Worm (Caenorhabditis elegans) whole organism, L3 larva: ENCODE data around the gene C18D11.3.

Source experiments
- R02D3.7 ChIP-seq: fragments of 150-350 bp; optimal IDR thresholded peaks from 2 replicates; lab custom pipeline; 2014; ENCODE audit warnings: missing biosample characterization, missing genetic modification characterization
- ZK546.5 ChIP-seq: sonication (generic microtip); optimal IDR thresholded peaks from 2 replicates; lab custom pipeline; 2017; ENCODE audit warnings: missing biosample characterization, missing genetic modification characterization
- aly-2 ChIP-seq: fragments of 150-350 bp; optimal IDR thresholded peaks from 2 replicates; lab custom pipeline; 2014; ENCODE audit warnings: missing biosample characterization, missing genetic modification characterization
- ama-1 ChIP-seq: fragments of 150-350 bp; optimal IDR thresholded peaks from 2 replicates; lab custom pipeline; 2018
- ceh-16 ChIP-seq: sonication (generic microtip); optimal IDR thresholded peaks from 2 replicates; lab custom pipeline; 2017; ENCODE audit warnings: missing biosample characterization, missing genetic modification characterization
- ceh-28 ChIP-seq: fragments of 150-350 bp; optimal IDR thresholded peaks from 2 replicates; lab custom pipeline; 2014; ENCODE audit warnings: missing biosample characterization, missing genetic modification reagents, missing genetic modification characterization
- ceh-82 ChIP-seq: fragments of 150-350 bp; optimal IDR thresholded peaks from 2 replicates; lab custom pipeline; 2014; ENCODE audit warnings: missing biosample characterization, missing genetic modification characterization
- ceh-9 ChIP-seq: sonication (generic microtip); optimal IDR thresholded peaks from 2 replicates; lab custom pipeline; 2018; ENCODE audit warnings: missing biosample characterization, missing genetic modification characterization
- egl-27 ChIP-seq: sonication (generic microtip); optimal IDR thresholded peaks from 4 replicates; lab custom pipeline; 2017; ENCODE audit warnings: missing biosample characterization, missing genetic modification reagents, missing genetic modification characterization
- egl-5 ChIP-seq: fragments of 150-350 bp; optimal IDR thresholded peaks from 2 replicates; lab custom pipeline; 2017; ENCODE audit warnings: missing biosample characterization, missing genetic modification reagents, missing genetic modification characterization, inconsistent platforms
- elt-2 ChIP-seq: sonication (generic microtip); optimal IDR thresholded peaks from 2 replicates; lab custom pipeline; 2016; ENCODE audit warnings: missing genetic modification reagents, mild to moderate bottlenecking, missing genetic modification characterization, missing compliant biosample characterization
- eor-1 ChIP-seq, 2 experiments: fragments of 150-350 bp; optimal IDR thresholded peaks; 2 replicates each; lab custom pipeline; 2014 to 2018; ENCODE audit warnings: missing biosample characterization in 2 of 2, missing genetic modification characterization in 2 of 2
- fkh-10 ChIP-seq: sonication (generic microtip); optimal IDR thresholded peaks from 2 replicates; lab custom pipeline; 2017; ENCODE audit warnings: missing biosample characterization, missing genetic modification reagents, missing genetic modification characterization
- fkh-2 ChIP-seq: fragments of 150-350 bp; optimal IDR thresholded peaks from 2 replicates; lab custom pipeline; 2014; ENCODE audit warnings: missing biosample characterization, missing genetic modification reagents, missing genetic modification characterization
- fos-1 ChIP-seq: fragments of 150-350 bp; optimal IDR thresholded peaks from 2 replicates; lab custom pipeline; 2014; ENCODE audit warnings: missing biosample characterization, missing genetic modification characterization
- hmg-11 ChIP-seq: sonication (generic microtip); optimal IDR thresholded peaks from 2 replicates; lab custom pipeline; 2016; ENCODE audit warnings: missing genetic modification characterization, missing compliant biosample characterization
- jun-1 ChIP-seq: fragments of 150-350 bp; optimal IDR thresholded peaks from 2 replicates; lab custom pipeline; 2014; ENCODE audit warnings: missing biosample characterization, missing genetic modification reagents, missing genetic modification characterization
- lin-15B ChIP-seq: fragments of 150-350 bp; optimal IDR thresholded peaks from 2 replicates; lab custom pipeline; 2014; ENCODE audit warnings: missing biosample characterization, missing genetic modification characterization
- lsy-12 ChIP-seq: sonication (generic microtip); optimal IDR thresholded peaks from 2 replicates; lab custom pipeline; 2016; ENCODE audit warnings: mild to moderate bottlenecking, missing genetic modification characterization, missing compliant biosample characterization
- mml-1 ChIP-seq: fragments of 150-350 bp; sonication (generic microtip); optimal IDR thresholded peaks from 3 replicates; lab custom pipeline; 2014; ENCODE audit warnings: missing biosample characterization, missing genetic modification characterization
- nfya-1 ChIP-seq: sonication (generic microtip); optimal IDR thresholded peaks from 2 replicates; lab custom pipeline; 2017; ENCODE audit warnings: missing genetic modification characterization, mild to moderate bottlenecking, missing compliant biosample characterization, antibody characterized with exemption, moderate library complexity; ENCODE audit not compliant: insufficient read depth
- nhr-11 ChIP-seq: fragments of 150-350 bp; optimal IDR thresholded peaks from 2 replicates; lab custom pipeline; 2014; ENCODE audit warnings: missing biosample characterization, missing genetic modification characterization
- nhr-12 ChIP-seq: fragments of 150-350 bp; optimal IDR thresholded peaks from 2 replicates; lab custom pipeline; 2014; ENCODE audit warnings: missing biosample characterization, missing genetic modification characterization
- nhr-23 ChIP-seq: fragments of 150-350 bp; optimal IDR thresholded peaks from 2 replicates; lab custom pipeline; 2014; ENCODE audit warnings: missing biosample characterization, missing genetic modification reagents, missing genetic modification characterization
- nhr-237 ChIP-seq: fragments of 150-350 bp; optimal IDR thresholded peaks from 2 replicates; lab custom pipeline; 2014; ENCODE audit warnings: missing biosample characterization, missing genetic modification characterization
- nhr-25 ChIP-seq: sonication (generic microtip); optimal IDR thresholded peaks from 2 replicates; lab custom pipeline; 2017; ENCODE audit warnings: missing biosample characterization, missing genetic modification characterization
- nhr-28 ChIP-seq: fragments of 150-350 bp; optimal IDR thresholded peaks from 2 replicates; lab custom pipeline; 2014; ENCODE audit warnings: missing biosample characterization, missing genetic modification characterization
- nhr-43 ChIP-seq: sonication (generic microtip); optimal IDR thresholded peaks from 2 replicates; lab custom pipeline; 2016; ENCODE audit warnings: mild to moderate bottlenecking, missing genetic modification characterization, missing compliant biosample characterization; ENCODE audit not compliant: poor library complexity, severe bottlenecking
- nhr-67 ChIP-seq: fragments of 150-350 bp; optimal IDR thresholded peaks from 2 replicates; lab custom pipeline; 2014; ENCODE audit warnings: missing biosample characterization, missing genetic modification characterization
- nhr-76 ChIP-seq: fragments of 150-350 bp; sonication (generic microtip); optimal IDR thresholded peaks from 5 replicates; lab custom pipeline; 2014; ENCODE audit warnings: missing biosample characterization, missing genetic modification characterization
- nhr-77 ChIP-seq: fragments of 150-350 bp; optimal IDR thresholded peaks from 2 replicates; lab custom pipeline; 2014; ENCODE audit warnings: missing biosample characterization, missing genetic modification characterization
- pha-4 ChIP-seq: fragments of 150-350 bp; optimal IDR thresholded peaks from 2 replicates; lab custom pipeline; 2014; ENCODE audit warnings: missing biosample characterization, missing genetic modification reagents, missing genetic modification characterization
- pqm-1 ChIP-seq: fragments of 150-350 bp; optimal IDR thresholded peaks from 2 replicates; lab custom pipeline; 2017; ENCODE audit warnings: missing biosample characterization, missing genetic modification characterization, inconsistent platforms
- sea-2 ChIP-seq: fragments of 150-350 bp; sonication (generic microtip); optimal IDR thresholded peaks from 4 replicates; lab custom pipeline; 2014; ENCODE audit warnings: missing biosample characterization, missing genetic modification reagents, missing genetic modification characterization
- skn-1 ChIP-seq: fragments of 150-350 bp; optimal IDR thresholded peaks from 2 replicates; lab custom pipeline; 2014; ENCODE audit warnings: missing biosample characterization, missing genetic modification characterization
- snpc-4 ChIP-seq: fragments of 150-350 bp; optimal IDR thresholded peaks from 2 replicates; lab custom pipeline; 2014; ENCODE audit warnings: missing biosample characterization, missing genetic modification characterization
- tbx-2 ChIP-seq: sonication (generic microtip); optimal IDR thresholded peaks from 2 replicates; lab custom pipeline; 2016; ENCODE audit warnings: mild to moderate bottlenecking, missing genetic modification characterization, missing compliant biosample characterization
- unc-39 ChIP-seq: sonication (generic microtip); optimal IDR thresholded peaks from 4 replicates; lab custom pipeline; 2017; ENCODE audit warnings: missing biosample characterization, missing genetic modification characterization
- unc-62 ChIP-seq: fragments of 150-350 bp; sonication (generic microtip); optimal IDR thresholded peaks from 4 replicates; lab custom pipeline; 2014; ENCODE audit warnings: missing biosample characterization, missing genetic modification reagents, missing genetic modification characterization
- zag-1 ChIP-seq: fragments of 150-350 bp; optimal IDR thresholded peaks from 2 replicates; lab custom pipeline; 2014; ENCODE audit warnings: missing biosample characterization, missing genetic modification characterization
- ztf-11 ChIP-seq: fragments of 150-350 bp; optimal IDR thresholded peaks from 2 replicates; lab custom pipeline; 2014; ENCODE audit warnings: missing biosample characterization, missing genetic modification characterization
- ztf-4 ChIP-seq: fragments of 150-350 bp; optimal IDR thresholded peaks from 2 replicates; lab custom pipeline; 2014; ENCODE audit warnings: missing biosample characterization, missing genetic modification characterization

Gene C18D11.3

DNA sequence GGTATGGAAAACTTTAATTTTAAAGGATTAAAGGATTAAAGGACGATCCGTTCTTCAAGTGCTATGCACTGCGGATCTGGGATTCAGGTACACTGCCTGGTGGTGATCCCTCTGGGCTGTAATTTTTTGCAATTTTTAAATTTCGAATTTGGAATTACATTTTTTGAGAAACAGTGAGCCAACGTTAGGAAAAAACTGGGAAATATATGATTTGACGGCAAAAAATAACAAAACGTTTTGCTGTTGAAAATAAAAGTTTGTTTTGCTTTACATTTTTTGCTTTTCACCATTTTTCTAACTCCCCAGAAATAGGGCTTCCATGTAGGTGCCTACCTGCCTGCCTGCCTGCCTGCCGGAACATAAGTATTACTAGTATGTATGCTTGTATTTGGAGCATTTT lies 15.8 kb upstream of the C18D11.3 start, which contains the start of gene C18D11.10:
TSS of gene C18D11.10 (plus strand) at position 301 of the 400 bp plus-strand sequence.
- TF ChIP-seq pqm-1 (tag; lab: Kevin White, UChicago): no peak
- TF ChIP-seq ama-1 (lab: Kevin White, UChicago): no peak
- TF ChIP-seq nhr-237 (tag; lab: Kevin White, UChicago): no peak
- TF ChIP-seq, all 47 proteins: peak for 0

DNA sequence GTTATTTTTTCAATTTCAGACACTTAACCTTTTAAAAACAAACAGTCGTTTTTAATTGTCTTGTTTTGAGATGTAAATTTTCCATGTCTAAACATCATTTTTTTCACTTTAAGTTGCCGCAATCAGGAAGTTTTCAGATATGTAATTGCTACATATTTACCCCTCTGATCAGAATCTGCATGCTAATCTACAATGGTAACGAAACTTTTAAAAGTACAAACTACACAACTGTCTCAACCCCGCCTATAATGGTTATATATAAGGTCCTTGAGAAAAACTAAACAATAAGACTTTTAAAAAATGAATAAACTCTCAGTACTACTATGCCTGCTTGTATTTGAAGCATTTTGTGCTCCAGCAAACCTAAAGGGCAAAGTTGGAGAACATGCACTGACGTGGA lies 14.4 kb upstream of the C18D11.3 start, which contains the start of gene C18D11.9:
TSS of gene C18D11.9 (plus strand) at position 301 of the 400 bp plus-strand sequence.
- TF ChIP-seq ztf-4 (no peak), fkh-10 (GFP tag; lab: Kevin White, UChicago) (no peak), tbx-2 (tag; lab: Kevin White, UChicago) (no peak), ceh-9 (tag; lab: Kevin White, UChicago) (no peak), eor-1 (tag; optimal IDR thresholded peaks at IDR 0.05; lab: Kevin White, UChicago) (no peak), nhr-28 (tag; lab: Kevin White, UChicago) (no peak), pha-4 (tag; lab: Kevin White, UChicago) (no peak), nhr-12 (no peak), snpc-4 (tag; lab: Kevin White, UChicago) (no peak), sea-2 (no peak), pqm-1 (tag; lab: Kevin White, UChicago) (no peak), fos-1 (tag; lab: Kevin White, UChicago) (no peak), nhr-237 (tag; lab: Kevin White, UChicago) (no peak), hmg-11 (tag; lab: Kevin White, UChicago) (no peak), jun-1 (tag; lab: Kevin White, UChicago) (no peak), nhr-11 (tag; lab: Kevin White, UChicago) (no peak), elt-2 (no peak), ztf-11 (tag; lab: Kevin White, UChicago) (no peak), nhr-77 (tag; lab: Kevin White, UChicago) (no peak)

DNA sequence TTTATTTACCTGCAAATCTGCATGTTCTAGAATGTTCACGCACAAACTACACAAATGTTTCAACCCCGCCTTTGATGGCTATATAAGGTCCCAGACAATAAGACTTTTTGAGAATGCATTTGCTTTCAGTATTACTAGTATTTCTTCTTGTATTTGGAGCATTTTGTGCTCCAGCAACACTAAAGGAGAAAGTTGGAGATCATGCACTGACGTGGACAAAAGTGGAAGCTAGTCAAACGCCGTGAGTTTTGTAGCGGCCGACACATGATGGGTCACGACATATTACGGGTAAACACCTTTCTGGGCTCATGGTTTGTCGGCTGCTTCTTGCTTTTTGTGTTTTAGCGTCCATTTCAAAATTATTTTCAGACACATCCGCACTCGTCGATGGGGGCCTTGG lies 12.8 kb upstream of the C18D11.3 start, which contains the start of gene C18D11.6:
TSS of gene C18D11.6 (plus strand) at position 110 of the 400 bp plus-strand sequence.
- TF ChIP-seq unc-62 (GFP tag; lab: Kevin White, UChicago) (no peak), nfya-1 (tag; lab: Kevin White, UChicago) (no peak), ceh-28 (tag; lab: Kevin White, UChicago) (no peak), egl-5 (no peak), nhr-67 (no peak), fos-1 (tag; lab: Kevin White, UChicago) (no peak), lsy-12 (tag; lab: Kevin White, UChicago) (no peak), egl-27 (no peak), ztf-4 (no peak)

DNA sequence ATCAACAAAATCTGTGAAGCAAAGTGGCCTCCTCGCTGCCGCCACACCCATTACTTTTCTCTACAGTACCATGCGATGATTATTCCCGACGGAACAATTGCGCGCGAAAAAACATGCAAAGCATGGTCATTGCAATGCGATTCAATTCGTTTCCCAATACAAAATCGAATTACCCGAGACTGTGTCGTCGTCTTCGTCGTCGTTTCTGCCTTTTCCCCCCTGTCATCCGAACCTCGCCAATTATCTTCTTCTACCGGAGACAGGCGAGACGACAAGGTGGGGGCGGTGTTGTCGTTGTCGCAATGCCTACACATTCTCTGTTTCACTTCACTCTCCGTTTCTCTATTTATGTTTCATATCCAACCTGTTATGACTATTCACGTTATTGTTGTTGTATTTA lies 11.4 kb upstream of the C18D11.3 start:
- no peak for TF ChIP-seq ztf-4
- TF ChIP-seq nhr-76 (tag; lab: Kevin White, UChicago): no peak
- no peak for TF ChIP-seq pqm-1 (tag; lab: Kevin White, UChicago)
- TF ChIP-seq ztf-11 (tag; lab: Kevin White, UChicago): no peak
- TF ChIP-seq snpc-4 (tag; lab: Kevin White, UChicago): no peak
- TF ChIP-seq nhr-25: peak; percentile 65
- TF ChIP-seq nhr-23 (tag; lab: Kevin White, UChicago): peak; percentile 52
- no peak for TF ChIP-seq ceh-16 (tag; lab: Kevin White, UChicago)
- no peak for TF ChIP-seq fos-1 (tag; lab: Kevin White, UChicago)
- TF ChIP-seq eor-1 (tag; optimal IDR thresholded peaks at IDR 0.05; lab: Kevin White, UChicago): no peak
- TF ChIP-seq nhr-77 (tag; lab: Kevin White, UChicago): no peak
- TF ChIP-seq R02D3.7 (tag; lab: Kevin White, UChicago): no peak
- TF ChIP-seq skn-1: no peak
- TF ChIP-seq mml-1 (tag; lab: Kevin White, UChicago): no peak
- TF ChIP-seq nhr-28 (tag; lab: Kevin White, UChicago): no peak
- no peak for TF ChIP-seq nhr-67
- TF ChIP-seq fkh-2 (tag; lab: Kevin White, UChicago): no peak
- TF ChIP-seq zag-1 (tag; lab: Kevin White, UChicago): no peak
- TF ChIP-seq nfya-1 (tag; lab: Kevin White, UChicago): peak; percentile 0
- no peak for TF ChIP-seq jun-1 (tag; lab: Kevin White, UChicago)
- TF ChIP-seq ceh-82 (tag; lab: Kevin White, UChicago): no peak
- no peak for TF ChIP-seq egl-5
- TF ChIP-seq unc-39 (tag; lab: Kevin White, UChicago): no peak
- TF ChIP-seq ZK546.5: no peak
- TF ChIP-seq lsy-12 (tag; lab: Kevin White, UChicago): no peak
- TF ChIP-seq lin-15B (tag; lab: Kevin White, UChicago): no peak
- TF ChIP-seq nhr-12: no peak
- no peak for TF ChIP-seq fkh-10 (GFP tag; lab: Kevin White, UChicago)
- no peak for TF ChIP-seq tbx-2 (tag; lab: Kevin White, UChicago)
- peak; percentile 65 for TF ChIP-seq nhr-43 (tag; lab: Kevin White, UChicago)
- no peak for TF ChIP-seq ama-1 (lab: Kevin White, UChicago)
- peak; percentile 1 for TF ChIP-seq hmg-11 (tag; lab: Kevin White, UChicago)
- TF ChIP-seq aly-2 (tag; lab: Kevin White, UChicago): no peak
- TF ChIP-seq, all 47 proteins: peak for 5
